Fruit fly (Drosophila melanogaster) whole organism: ENCODE data around the gene CG13041.

ENCODE experiments used
- CG8478 ChIP-seq: fragments of >200 bp; optimal IDR thresholded peaks from 2 replicates; lab custom pipeline; 2018; ENCODE audit warnings: inconsistent platforms
- Dll ChIP-seq: fragments of >200 bp; optimal IDR thresholded peaks from 2 replicates; lab custom pipeline; 2017
- EcR ChIP-seq, 2 experiments: fragments of >200 bp; optimal IDR thresholded peaks; 2 replicates each; lab custom pipeline; 2017; ENCODE audit warnings: missing biosample characterization in 2 of 2, missing genetic modification characterization in 2 of 2, missing genetic modification reagents in 2 of 2
- pan ChIP-seq: fragments of >200 bp; optimal IDR thresholded peaks from 2 replicates; lab custom pipeline; 2017
- psq ChIP-seq: fragments of >200 bp; optimal IDR thresholded peaks from 2 replicates; lab custom pipeline; 2017
- usp ChIP-seq: fragments of >200 bp; optimal IDR thresholded peaks from 2 replicates; lab custom pipeline; 2017; ENCODE audit warnings: missing biosample characterization, missing genetic modification characterization, mixed read lengths

The CG13041 gene

dm6 chr3L:16356171-16356765 lies 36.9 kb upstream of the CG13041 start:
- TF ChIP-seq pan (lab: Kevin White, UChicago) (no peak), psq (no peak), CG8478 (no peak), Dll (lab: Kevin White, UChicago) (no peak), usp (GFP tag; lab: Kevin White, UChicago) (no peak), EcR (GFP tag; optimal IDR thresholded peaks at IDR 0.05; lab: Kevin White, UChicago) (no peak)

dm6 chr3L:16354197-16354596 lies 34.9 kb upstream of the CG13041 start, which contains the start of gene Pdh:
Gene Pdh (minus strand): TSS chr3L:16354297.
- no peak for TF ChIP-seq CG8478
- TF ChIP-seq pan (lab: Kevin White, UChicago), result no peak
- no peak for TF ChIP-seq Dll (lab: Kevin White, UChicago)
- no peak for TF ChIP-seq usp (GFP tag; lab: Kevin White, UChicago)
- no peak for TF ChIP-seq psq
- no peak for TF ChIP-seq EcR (GFP tag; optimal IDR thresholded peaks at IDR 0.05; lab: Kevin White, UChicago)

dm6 chr3L:16351770-16352429 lies 32.6 kb upstream of the CG13041 start, which contains the start of the genes Golgin104 and Tcs3:
Gene Golgin104 (minus strand): TSS chr3L:16351951.
Gene Tcs3 (plus strand): TSS chr3L:16351991.
- TF ChIP-seq CG8478, result no peak
- no peak for TF ChIP-seq EcR (GFP tag; optimal IDR thresholded peaks at IDR 0.05; lab: Kevin White, UChicago)
- TF ChIP-seq psq, result no peak
- TF ChIP-seq usp (GFP tag; lab: Kevin White, UChicago), result no peak
- no peak for TF ChIP-seq pan (lab: Kevin White, UChicago)
- TF ChIP-seq Dll (lab: Kevin White, UChicago), result no peak

- TF ChIP-seq psq (no peak), CG8478 (no peak)
Measured at dm6 chr3L:16349686-16350085, 30.4 kb upstream of the CG13041 start.

- no peak for TF ChIP-seq CG8478
- no peak for TF ChIP-seq usp (GFP tag; lab: Kevin White, UChicago)
- no peak for TF ChIP-seq EcR (GFP tag; optimal IDR thresholded peaks at IDR 0.05; lab: Kevin White, UChicago)
- no peak for TF ChIP-seq pan (lab: Kevin White, UChicago)
- no peak for TF ChIP-seq Dll (lab: Kevin White, UChicago)
- TF ChIP-seq psq, result no peak
Measured at dm6 chr3L:16347914-16348313, 28.6 kb upstream of the CG13041 start, which contains the start of gene mRpS34. Gene mRpS34 (plus strand): TSS chr3L:16348074.

dm6 chr3L:16346023-16346422 lies 26.7 kb upstream of the CG13041 start, which contains the start of gene CG33257:
Gene CG33257 (plus strand): TSS chr3L:16346323.
- no peak for TF ChIP-seq psq
- TF ChIP-seq EcR (GFP tag; optimal IDR thresholded peaks at IDR 0.05; lab: Kevin White, UChicago), result no peak
- TF ChIP-seq Dll (lab: Kevin White, UChicago), result no peak
- no peak for TF ChIP-seq pan (lab: Kevin White, UChicago)
- no peak for TF ChIP-seq usp (GFP tag; lab: Kevin White, UChicago)
- no peak for TF ChIP-seq CG8478

dm6 chr3L:16339873-16340272 lies 20.5 kb upstream of the CG13041 start:
- no peak for TF ChIP-seq usp (GFP tag; lab: Kevin White, UChicago)
- TF ChIP-seq pan (lab: Kevin White, UChicago), result no peak
- TF ChIP-seq CG8478, result no peak

dm6 chr3L:16339463-16339862 lies 20.1 kb upstream of the CG13041 start:
- TF ChIP-seq CG8478 (no peak), Dll (lab: Kevin White, UChicago) (no peak), EcR (GFP tag; optimal IDR thresholded peaks at IDR 0.05; lab: Kevin White, UChicago) (no peak), psq (no peak), pan (lab: Kevin White, UChicago) (no peak), usp (GFP tag; lab: Kevin White, UChicago) (no peak)

- TF ChIP-seq EcR (GFP tag; optimal IDR thresholded peaks at IDR 0.05; lab: Kevin White, UChicago) (no peak), pan (lab: Kevin White, UChicago) (no peak), CG8478 (no peak), psq (no peak), usp (GFP tag; lab: Kevin White, UChicago) (no peak), Dll (lab: Kevin White, UChicago) (no peak)
Measured at dm6 chr3L:16338703-16339102, 19.4 kb upstream of the CG13041 start, which contains the start of gene CG4998. Gene CG4998 (plus strand): TSS chr3L:16339003.

- TF ChIP-seq Dll (lab: Kevin White, UChicago) (no peak), usp (GFP tag; lab: Kevin White, UChicago) (no peak), psq (no peak), EcR (GFP tag; optimal IDR thresholded peaks at IDR 0.05; lab: Kevin White, UChicago) (no peak), CG8478 (no peak), pan (lab: Kevin White, UChicago) (no peak)
Measured at dm6 chr3L:16337739-16338138, 18.4 kb upstream of the CG13041 start.

dm6 chr3L:16334876-16335275 lies 15.6 kb upstream of the CG13041 start:
- no peak for TF ChIP-seq pan (lab: Kevin White, UChicago)
- no peak for TF ChIP-seq Dll (lab: Kevin White, UChicago)
- no peak for TF ChIP-seq psq
- no peak for TF ChIP-seq EcR (GFP tag; optimal IDR thresholded peaks at IDR 0.05; lab: Kevin White, UChicago)
- TF ChIP-seq usp (GFP tag; lab: Kevin White, UChicago), result no peak
- no peak for TF ChIP-seq CG8478

- TF ChIP-seq CG8478, result no peak
- TF ChIP-seq EcR (GFP tag; optimal IDR thresholded peaks at IDR 0.05; lab: Kevin White, UChicago), result no peak
- TF ChIP-seq usp (GFP tag; lab: Kevin White, UChicago), result no peak
- TF ChIP-seq Dll (lab: Kevin White, UChicago), result no peak
- no peak for TF ChIP-seq pan (lab: Kevin White, UChicago)
- no peak for TF ChIP-seq psq
Measured at dm6 chr3L:16333013-16333412, 13.7 kb upstream of the CG13041 start, which contains the start of gene CG13056. Gene CG13056 (plus strand): TSS chr3L:16333313.
